Fruit fly (Drosophila melanogaster): Measurements from ENCODE around the gene Fas2.

Fas2 gene

DNA sequence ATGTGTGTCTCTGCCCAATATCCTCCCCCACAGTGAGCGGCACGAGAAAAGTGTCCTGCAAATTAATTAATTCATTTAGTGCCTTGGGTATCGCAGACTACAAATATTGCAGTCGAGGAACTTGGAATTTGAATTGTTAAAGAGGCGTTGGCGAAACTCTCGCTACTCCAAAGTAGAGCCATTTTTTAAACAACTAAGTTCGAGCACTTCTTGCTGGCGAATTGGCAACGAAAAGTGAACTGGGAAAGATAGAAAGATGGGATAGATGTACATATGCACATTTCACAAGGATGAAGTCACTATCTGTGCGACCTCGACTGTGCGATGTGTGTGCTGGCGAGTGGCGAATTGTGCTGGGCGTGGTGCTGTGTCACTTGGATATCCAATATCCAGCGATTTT is 99.1 kb downstream of the Fas2 start (continued):
- TF ChIP-seq CG3919 (GFP tag; optimal IDR thresholded peaks at IDR 0.05) (peak; percentile 68), Met (GFP tag; optimal IDR thresholded peaks at IDR 0.05) (peak; percentile 63), CG10669 (GFP tag; optimal IDR thresholded peaks at IDR 0.05) (peak; percentile 78), esn (GFP tag; optimal IDR thresholded peaks at IDR 0.05) (peak; percentile 63), topi (GFP tag; optimal IDR thresholded peaks at IDR 0.05) (peak; percentile 63), Sox14 (GFP tag; optimal IDR thresholded peaks at IDR 0.05) (peak; percentile 61), dac (GFP tag; optimal IDR thresholded peaks at IDR 0.05) (peak; percentile 49), CG6276 (GFP tag; optimal IDR thresholded peaks at IDR 0.05) (no peak), Hr39 (GFP tag; optimal IDR thresholded peaks at IDR 0.05) (peak; percentile 58), Ets21C (GFP tag; optimal IDR thresholded peaks at IDR 0.05) (peak; percentile 28), Eip93F (GFP tag; optimal IDR thresholded peaks at IDR 0.05) (no peak), CG6808 (GFP tag; optimal IDR thresholded peaks at IDR 0.05) (peak; percentile 77), cyc (GFP tag; optimal IDR thresholded peaks at IDR 0.05) (peak; percentile 56), Sox15 (GFP tag; optimal IDR thresholded peaks at IDR 0.05) (peak; percentile 51), OdsH (GFP tag; optimal IDR thresholded peaks at IDR 0.05) (peak; percentile 68), dsx (GFP tag; optimal IDR thresholded peaks at IDR 0.05; ENCODE audit: poor library complexity, severe bottlenecking) (peak; percentile 42), salr (GFP tag; optimal IDR thresholded peaks at IDR 0.05) (peak; percentile 29 to 69), CG15336 (GFP tag; IDR thresholded peaks at IDR 0.05) (peak; percentile 83), lz (GFP tag; optimal IDR thresholded peaks at IDR 0.05) (peak; percentile 67), CG32006 (GFP tag; optimal IDR thresholded peaks at IDR 0.05) (peak; percentile 88), CG11762 (GFP tag; optimal IDR thresholded peaks at IDR 0.05; ENCODE audit: insufficient read depth) (peak; percentile 18), Hr4 (GFP tag; optimal IDR thresholded peaks at IDR 0.05) (peak; percentile 70), fd59A (GFP tag; optimal IDR thresholded peaks at IDR 0.05) (peak; percentile 70), CG8119 (GFP tag; IDR thresholded peaks at IDR 0.05) (peak; percentile 85), pdm3 (GFP tag; optimal IDR thresholded peaks at IDR 0.05) (peak; percentile 76), svp (GFP tag) (peak; percentile 82), CG1621 (tag; optimal IDR thresholded peaks at IDR 0.05) (peak; percentile 72), CG4318 (GFP tag; optimal IDR thresholded peaks at IDR 0.05) (no peak), CG6792 (GFP tag; optimal IDR thresholded peaks at IDR 0.05) (peak; percentile 63), achi (GFP tag; optimal IDR thresholded peaks at IDR 0.05) (peak; percentile 74), Eip78C (GFP tag) (peak; percentile 92), Gug (GFP tag; IDR thresholded peaks at IDR 0.05) (peak; percentile 51; the same call in 1 of the 2 replicates)

DNA sequence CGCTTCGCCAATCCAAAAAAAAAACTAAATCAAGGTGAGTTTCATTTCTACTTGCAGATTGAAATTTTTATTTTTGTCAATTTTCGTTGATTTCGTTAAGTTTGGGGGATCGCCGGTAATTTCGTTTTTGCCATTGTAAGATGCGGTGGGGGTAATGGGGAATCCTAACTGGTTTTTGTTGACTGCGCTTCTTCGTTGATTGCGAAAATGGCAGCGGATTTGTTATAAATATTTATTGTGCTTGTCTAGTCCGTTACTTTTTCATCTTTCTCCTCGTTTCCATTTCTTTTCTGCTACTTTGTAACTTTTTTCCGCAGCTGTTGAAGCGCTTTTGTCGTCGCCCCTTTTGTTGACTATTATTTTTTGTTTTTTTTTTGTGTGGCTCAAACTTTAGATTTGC is 99.7 kb downstream of the Fas2 start:
- TF ChIP-seq CG1621 (tag; optimal IDR thresholded peaks at IDR 0.05) (no peak), fkh (GFP tag; optimal IDR thresholded peaks at IDR 0.05) (peak; percentile 2), ss (GFP tag; optimal IDR thresholded peaks at IDR 0.05) (no peak), Hr39 (GFP tag; optimal IDR thresholded peaks at IDR 0.05) (no peak), topi (GFP tag; optimal IDR thresholded peaks at IDR 0.05) (no peak), esn (GFP tag; optimal IDR thresholded peaks at IDR 0.05) (no peak), CG11902 (GFP tag; optimal IDR thresholded peaks at IDR 0.05) (no peak), pdm3 (GFP tag; optimal IDR thresholded peaks at IDR 0.05) (no peak), vri (GFP tag; optimal IDR thresholded peaks at IDR 0.05) (no peak), Met (GFP tag; optimal IDR thresholded peaks at IDR 0.05) (no peak), dsx (GFP tag; optimal IDR thresholded peaks at IDR 0.05; ENCODE audit: poor library complexity, severe bottlenecking) (no peak), CG6792 (GFP tag; optimal IDR thresholded peaks at IDR 0.05) (no peak), CG16779 (tag; optimal IDR thresholded peaks at IDR 0.05) (no peak), Sox15 (GFP tag; optimal IDR thresholded peaks at IDR 0.05) (no peak), achi (GFP tag; optimal IDR thresholded peaks at IDR 0.05) (no peak), CG15336 (GFP tag; IDR thresholded peaks at IDR 0.05) (0 out of 2 replicates have a peak, but pooled peaks have one; percentile 30), eg (GFP tag; IDR thresholded peaks at IDR 0.05) (0 out of 3 replicates have a peak, but pooled peaks have one; percentile 3), CG11294 (GFP tag; IDR thresholded peaks at IDR 0.05) (no peak), Blimp-1 (GFP tag; optimal IDR thresholded peaks at IDR 0.05) (no peak), CG34406 (GFP tag; optimal IDR thresholded peaks at IDR 0.05) (no peak), Gug (GFP tag; IDR thresholded peaks at IDR 0.05) (no peak), CG4318 (GFP tag; optimal IDR thresholded peaks at IDR 0.05) (no peak), Ets21C (GFP tag; optimal IDR thresholded peaks at IDR 0.05) (no peak)
